Fruit fly (Drosophila melanogaster) whole organism, embryonic: ENCODE data around the gene CG34290.

Experiments used
- Antp ChIP-seq: fragments of 200-800 bp; sonication (Bioruptor generic); optimal IDR thresholded peaks from 3 replicates; lab custom pipeline; 2016; ENCODE audit warnings: missing biosample characterization, missing genetic modification characterization
- Atf3 ChIP-seq: fragments of 200-800 bp; sonication (Bioruptor generic); optimal IDR thresholded peaks from 3 replicates; lab custom pipeline; 2016; ENCODE audit warnings: missing biosample characterization, missing genetic modification characterization
- CG10147 ChIP-seq: fragments of 200-800 bp; sonication (Bioruptor generic); optimal IDR thresholded peaks from 2 replicates; lab custom pipeline; 2019; ENCODE audit warnings: missing biosample characterization, mild to moderate bottlenecking, missing genetic modification characterization, moderate library complexity
- CG10366 ChIP-seq: fragments of 200-800 bp; sonication (Bioruptor generic); IDR thresholded peaks from 2 replicates; pipeline ENCODE4 v1.3.6; 2022; ENCODE audit warnings: missing biosample characterization, missing genetic modification characterization
- CG11247 ChIP-seq: fragments of 200-800 bp; sonication (Bioruptor generic); IDR thresholded peaks from 2 replicates; pipeline ENCODE4 v1.3.6; 2022; ENCODE audit warnings: missing biosample characterization, missing genetic modification characterization
- CG11723 ChIP-seq: fragments of 200-800 bp; sonication (Bioruptor generic); optimal IDR thresholded peaks from 2 replicates; lab custom pipeline; 2017; ENCODE audit warnings: missing biosample characterization, mild to moderate bottlenecking, missing genetic modification characterization
- CG12391 ChIP-seq: fragments of 200-800 bp; sonication (Bioruptor generic); optimal IDR thresholded peaks from 3 replicates; lab custom pipeline; 2018; ENCODE audit warnings: missing biosample characterization, mild to moderate bottlenecking, missing genetic modification characterization, moderate library complexity
- CG12942 ChIP-seq: fragments of 200-800 bp; sonication (Bioruptor generic); optimal IDR thresholded peaks from 3 replicates; lab custom pipeline; 2016; ENCODE audit warnings: missing biosample characterization, missing genetic modification characterization
- CG1647 ChIP-seq: fragments of 200-800 bp; sonication (Bioruptor generic); optimal IDR thresholded peaks from 3 replicates; lab custom pipeline; 2016; ENCODE audit warnings: missing biosample characterization, missing genetic modification characterization
- CG17568 ChIP-seq: fragments of 200-800 bp; sonication (Bioruptor generic); optimal IDR thresholded peaks from 2 replicates; lab custom pipeline; 2018; ENCODE audit warnings: missing biosample characterization, mild to moderate bottlenecking, missing genetic modification characterization, moderate library complexity
- CG2202 ChIP-seq: fragments of 200-800 bp; sonication (Bioruptor generic); optimal IDR thresholded peaks from 2 replicates; lab custom pipeline; 2018; ENCODE audit warnings: missing biosample characterization, mild to moderate bottlenecking, missing genetic modification characterization
- CG2712 ChIP-seq: fragments of 200-800 bp; optimal IDR thresholded peaks from 3 replicates; lab custom pipeline; 2019; ENCODE audit warnings: missing biosample characterization, mild to moderate bottlenecking, missing genetic modification characterization, moderate library complexity
- CG3065 ChIP-seq: fragments of 200-800 bp; sonication (Bioruptor generic); optimal IDR thresholded peaks from 2 replicates; lab custom pipeline; 2016; ENCODE audit warnings: missing biosample characterization, missing genetic modification characterization
- CG31388 ChIP-seq: fragments of 200-800 bp; sonication (Bioruptor generic); optimal IDR thresholded peaks from 2 replicates; lab custom pipeline; 2016; ENCODE audit warnings: missing biosample characterization, missing genetic modification characterization
- CG31441 ChIP-seq: fragments of 200-800 bp; sonication (Bioruptor generic); IDR thresholded peaks from 2 replicates; pipeline ENCODE4 v1.3.6; 2022; ENCODE audit warnings: missing biosample characterization, missing genetic modification characterization
- CG4282 ChIP-seq: fragments of 200-800 bp; sonication (Bioruptor generic); optimal IDR thresholded peaks from 2 replicates; lab custom pipeline; 2016; ENCODE audit warnings: missing biosample characterization, missing genetic modification characterization
- CG4404 ChIP-seq: fragments of 200-800 bp; sonication (Bioruptor generic); IDR thresholded peaks from 2 replicates; pipeline ENCODE4 v1.3.6; 2022; ENCODE audit warnings: missing biosample characterization, missing genetic modification characterization
- CG4730 ChIP-seq: fragments of 200-800 bp; sonication (Bioruptor generic); IDR thresholded peaks from 2 replicates; pipeline ENCODE4 v1.3.6; 2022; ENCODE audit warnings: missing biosample characterization, missing genetic modification characterization
- CG7271 ChIP-seq: fragments of 200-800 bp; sonication (Bioruptor generic); optimal IDR thresholded peaks from 2 replicates; lab custom pipeline; 2018; ENCODE audit warnings: missing biosample characterization, mild to moderate bottlenecking, missing genetic modification characterization, moderate library complexity
- CG7357 ChIP-seq: fragments of 200-800 bp; sonication (Bioruptor generic); IDR thresholded peaks from 3 replicates; pipeline ENCODE4 v1.3.6; 2022; ENCODE audit warnings: missing biosample characterization, missing genetic modification characterization
- CG8089 ChIP-seq: fragments of 200-800 bp; sonication (Bioruptor generic); optimal IDR thresholded peaks from 3 replicates; lab custom pipeline; 2016; ENCODE audit warnings: missing biosample characterization, missing genetic modification characterization
- CG8281 ChIP-seq: fragments of 200-800 bp; sonication (Bioruptor generic); optimal IDR thresholded peaks from 2 replicates; lab custom pipeline; 2018; ENCODE audit warnings: missing biosample characterization, mild to moderate bottlenecking, missing genetic modification characterization, moderate library complexity
- CG8478 ChIP-seq: fragments of >200 bp; optimal IDR thresholded peaks from 2 replicates; lab custom pipeline; 2018
- CG8765 ChIP-seq: fragments of 200-800 bp; sonication (Bioruptor generic); IDR thresholded peaks from 2 replicates; pipeline ENCODE4 v1.3.6; 2022; ENCODE audit warnings: missing biosample characterization, missing genetic modification characterization
- CG8924 ChIP-seq: fragments of 200-800 bp; optimal IDR thresholded peaks from 3 replicates; lab custom pipeline; 2019; ENCODE audit warnings: missing biosample characterization, mild to moderate bottlenecking, missing genetic modification characterization, moderate library complexity
- CkIIα-i1 ChIP-seq: fragments of 200-800 bp; sonication (Bioruptor generic); IDR thresholded peaks from 2 replicates; pipeline ENCODE4 v1.3.6; 2022; ENCODE audit warnings: missing biosample characterization, missing genetic modification characterization
- Deaf1 ChIP-seq: fragments of 200-800 bp; optimal IDR thresholded peaks from 3 replicates; lab custom pipeline; 2019; ENCODE audit warnings: missing biosample characterization, mild to moderate bottlenecking, missing genetic modification characterization, moderate library complexity
- E2f2 ChIP-seq: fragments of 200-800 bp; sonication (Bioruptor generic); IDR thresholded peaks from 2 replicates; pipeline ENCODE4 v1.3.6; 2022; ENCODE audit warnings: missing biosample characterization, missing genetic modification characterization
- Elba2 ChIP-seq: fragments of 200-800 bp; sonication (Bioruptor generic); optimal IDR thresholded peaks from 3 replicates; lab custom pipeline; 2016; ENCODE audit warnings: missing biosample characterization, missing genetic modification characterization
- H15 ChIP-seq: fragments of 200-800 bp; sonication (Bioruptor generic); IDR thresholded peaks from 3 replicates; pipeline ENCODE4 v1.3.6; 2022; ENCODE audit warnings: missing biosample characterization, missing genetic modification characterization
- Jarid2 ChIP-seq: fragments of 200-800 bp; sonication (Bioruptor generic); optimal IDR thresholded peaks from 3 replicates; lab custom pipeline; 2017; ENCODE audit warnings: mild to moderate bottlenecking, missing biosample characterization, missing genetic modification reagents, missing genetic modification characterization
- Mes4 ChIP-seq: fragments of 200-800 bp; sonication (Bioruptor generic); optimal IDR thresholded peaks from 2 replicates; lab custom pipeline; 2016; ENCODE audit warnings: missing biosample characterization, missing genetic modification characterization
- Six4 ChIP-seq: fragments of 200-800 bp; sonication (Bioruptor generic); optimal IDR thresholded peaks from 2 replicates; lab custom pipeline; 2016; ENCODE audit warnings: missing biosample characterization, missing genetic modification characterization
- Sox100B ChIP-seq: fragments of 200-800 bp; sonication (Bioruptor generic); optimal IDR thresholded peaks from 3 replicates; lab custom pipeline; 2018; ENCODE audit warnings: missing biosample characterization, mild to moderate bottlenecking, missing genetic modification characterization
- Sox102F ChIP-seq: fragments of 200-800 bp; sonication (Bioruptor generic); optimal IDR thresholded peaks from 2 replicates; lab custom pipeline; 2018; ENCODE audit warnings: missing biosample characterization, mild to moderate bottlenecking, missing genetic modification characterization, moderate library complexity
- bbx ChIP-seq: fragments of 200-800 bp; sonication (Bioruptor generic); IDR thresholded peaks from 2 replicates; pipeline ENCODE4 v1.3.6; 2022; ENCODE audit warnings: missing biosample characterization, missing genetic modification characterization; ENCODE audit not compliant: partially characterized antibody
- bsh ChIP-seq, 2 experiments: fragments of 200-800 bp; sonication (Bioruptor generic); optimal IDR thresholded peaks; 2 replicates each; lab custom pipeline; 2017 to 2018; ENCODE audit warnings: mild to moderate bottlenecking in 2 of 2, missing biosample characterization in 2 of 2, missing genetic modification characterization in 2 of 2, moderate library complexity in 1 of 2
- da ChIP-seq: fragments of 200-800 bp; sonication (Bioruptor generic); optimal IDR thresholded peaks from 2 replicates; lab custom pipeline; 2016; ENCODE audit warnings: missing biosample characterization, missing genetic modification characterization
- eyg ChIP-seq: fragments of 200-800 bp; sonication (Bioruptor generic); optimal IDR thresholded peaks from 3 replicates; lab custom pipeline; 2016; ENCODE audit warnings: missing biosample characterization, missing genetic modification characterization
- grau ChIP-seq: fragments of 200-800 bp; optimal IDR thresholded peaks from 3 replicates; lab custom pipeline; 2019; ENCODE audit warnings: missing biosample characterization, mild to moderate bottlenecking, missing genetic modification characterization, moderate library complexity
- hth ChIP-seq: fragments of >200 bp; optimal IDR thresholded peaks from 2 replicates; lab custom pipeline; 2017; ENCODE audit warnings: inconsistent platforms
- kah ChIP-seq: fragments of 200-800 bp; sonication (Bioruptor generic); optimal IDR thresholded peaks from 2 replicates; lab custom pipeline; 2018; ENCODE audit warnings: missing biosample characterization, mild to moderate bottlenecking, missing genetic modification characterization
- otp ChIP-seq: fragments of 200-800 bp; sonication (Bioruptor generic); IDR thresholded peaks from 3 replicates; pipeline ENCODE4, ENCODE4 v1.3.6; 2022; ENCODE audit warnings: missing biosample characterization, missing genetic modification characterization
- peb ChIP-seq: fragments of 200-800 bp; sonication (Bioruptor generic); IDR thresholded peaks from 2 replicates; pipeline ENCODE4 v1.3.6; 2022; ENCODE audit warnings: missing biosample characterization, missing genetic modification characterization
- pita ChIP-seq: fragments of 200-800 bp; sonication (Bioruptor generic); optimal IDR thresholded peaks from 2 replicates; lab custom pipeline; 2017; ENCODE audit warnings: missing biosample characterization, mild to moderate bottlenecking, missing genetic modification characterization
- sna ChIP-seq: fragments of 200-800 bp; sonication (Bioruptor generic); IDR thresholded peaks from 2 replicates; pipeline ENCODE4 v1.3.6; 2022; ENCODE audit warnings: missing biosample characterization, missing genetic modification characterization; ENCODE audit not compliant: partially characterized antibody
- tin ChIP-seq: fragments of 200-800 bp; sonication (Bioruptor generic); optimal IDR thresholded peaks from 3 replicates; lab custom pipeline; 2016; ENCODE audit warnings: missing biosample characterization, missing genetic modification characterization
- tll ChIP-seq, 2 experiments: fragments of 200-800 bp in 1 of 2; fragments of >200 bp in 1 of 2; sonication (Bioruptor generic) in 1 of 2; optimal IDR thresholded peaks; 2 replicates each; lab custom pipeline; 2017 to 2019; ENCODE audit warnings: missing biosample characterization in 2 of 2, missing genetic modification characterization in 2 of 2, mild to moderate bottlenecking in 1 of 2, moderate library complexity in 1 of 2
- trem ChIP-seq: fragments of 200-800 bp; optimal IDR thresholded peaks from 3 replicates; lab custom pipeline; 2019; ENCODE audit warnings: missing biosample characterization, mild to moderate bottlenecking, missing genetic modification characterization, moderate library complexity
- trh ChIP-seq: fragments of 200-800 bp; sonication (Bioruptor generic); optimal IDR thresholded peaks from 2 replicates; lab custom pipeline; 2016; ENCODE audit warnings: missing biosample characterization, missing genetic modification characterization
- zen2 ChIP-seq: fragments of 200-800 bp; sonication (Bioruptor generic); IDR thresholded peaks from 3 replicates; pipeline ENCODE4 v1.3.6; 2022; ENCODE audit warnings: missing biosample characterization, missing genetic modification characterization; ENCODE audit not compliant: partially characterized antibody
- zf30C ChIP-seq: fragments of 200-800 bp; sonication (Bioruptor generic); optimal IDR thresholded peaks from 3 replicates; lab custom pipeline; 2018; ENCODE audit warnings: missing biosample characterization, mild to moderate bottlenecking, missing genetic modification characterization

CG34290 gene

dm6 chr3R:24252494-24252893 is 37.1 kb downstream of the CG34290 start, which contains the start of gene beta-PheRS (continued):
- TF ChIP-seq da (GFP tag; lab: Kevin White, UChicago) (no peak), Mes4 (GFP tag; lab: Kevin White, UChicago) (peak; percentile 30), CG8765 (GFP tag; lab: Robert Waterston, UW) (no peak), CG11247 (GFP tag; lab: Robert Waterston, UW) (peak; percentile 32; the same call in 1 of the 2 replicates), CG7357 (GFP tag; lab: Robert Waterston, UW) (peak; percentile 99), Six4 (GFP tag; lab: Kevin White, UChicago) (peak; percentile 13), trh (no peak), tll (GFP tag; optimal IDR thresholded peaks at IDR 0.05; lab: Kevin White, UChicago) (peak in 1 of 2 experiments; percentile 29), CG8478 (lab: Kevin White, UChicago) (no peak), kah (no peak), CG8281 (no peak), eyg (no peak), zf30C (no peak), peb (GFP tag; lab: Robert Waterston, UW) (no peak), CG11723 (GFP tag; lab: Kevin White, UChicago) (no peak), CG1647 (GFP tag; lab: Kevin White, UChicago) (peak; percentile 57), CG2202 (tag; lab: Kevin White, UChicago) (no peak), Sox100B (GFP tag; lab: Kevin White, UChicago) (no peak), Atf3 (peak; percentile 2), tin (peak; percentile 54), otp (no peak; the same call in 2 of the 3 replicates), bbx (GFP tag; lab: Robert Waterston, UW) (peak; percentile 92), CG3065 (GFP tag; lab: Kevin White, UChicago) (peak; percentile 33), CG12391 (tag; lab: Kevin White, UChicago) (peak; percentile 76), trem (tag; lab: Kevin White, UChicago) (peak; percentile 82), Jarid2 (GFP tag; lab: Kevin White, UChicago) (no peak), bsh (GFP tag; optimal IDR thresholded peaks at IDR 0.05; lab: Kevin White, UChicago) (no peak), Deaf1 (tag; lab: Kevin White, UChicago) (no peak), sna (GFP tag; lab: Robert Waterston, UW) (peak; percentile 90), CG7271 (tag; lab: Kevin White, UChicago) (peak; percentile 56), CG2712 (peak; percentile 91), Antp (GFP tag; lab: Kevin White, UChicago) (peak; percentile 74), CG17568 (GFP tag; lab: Kevin White, UChicago) (no peak), grau (no peak), CG8089 (GFP tag; lab: Kevin White, UChicago) (no peak), CG31441 (no peak), Elba2 (GFP tag; lab: Kevin White, UChicago) (peak; percentile 67), zen2 (GFP tag; lab: Robert Waterston, UW) (peak; percentile 89), CG10147 (GFP tag; lab: Kevin White, UChicago) (no peak), CG4404 (no peak), CG10366 (GFP tag; lab: Robert Waterston, UW) (peak; percentile 38; the same call in 1 of the 2 replicates), Sox102F (GFP tag; lab: Kevin White, UChicago) (no peak), E2f2 (peak; percentile 56; the same call in 1 of the 2 replicates), CkIIα-i1 (GFP tag; lab: Robert Waterston, UW) (no peak), H15 (no peak; the same call in 2 of the 3 replicates), CG8924 (tag; lab: Kevin White, UChicago) (no peak), CG4730 (GFP tag; lab: Robert Waterston, UW) (no peak), pita (GFP tag; lab: Kevin White, UChicago) (no peak), CG31388 (GFP tag; lab: Kevin White, UChicago) (no peak), hth (lab: Kevin White, UChicago) (no peak), CG12942 (GFP tag; lab: Kevin White, UChicago) (peak; percentile 35), CG4282 (no peak)
